Fruit fly (Drosophila melanogaster) whole organism: ENCODE measurements around the gene CG40485.

Experiments used
- CG8478 ChIP-seq: fragments of >200 bp; optimal IDR thresholded peaks from 2 replicates; lab custom pipeline; 2018; ENCODE audit warnings: inconsistent platforms
- Dll ChIP-seq: fragments of >200 bp; optimal IDR thresholded peaks from 2 replicates; lab custom pipeline; 2017
- EcR ChIP-seq, 2 experiments: fragments of >200 bp; optimal IDR thresholded peaks; 2 replicates each; lab custom pipeline; 2017; ENCODE audit warnings: missing biosample characterization in 2 of 2, missing genetic modification characterization in 2 of 2, missing genetic modification reagents in 2 of 2
- pan ChIP-seq: fragments of >200 bp; optimal IDR thresholded peaks from 2 replicates; lab custom pipeline; 2017
- psq ChIP-seq: fragments of >200 bp; optimal IDR thresholded peaks from 2 replicates; lab custom pipeline; 2017
- usp ChIP-seq: fragments of >200 bp; optimal IDR thresholded peaks from 2 replicates; lab custom pipeline; 2017; ENCODE audit warnings: missing biosample characterization, missing genetic modification characterization, mixed read lengths

The CG40485 gene

dm6 chrX:22962260-22962659 lies at the start of gene CG40485:
TSS of gene CG40485 (minus strand) at chrX:22962360.
- no peak for TF ChIP-seq usp (GFP tag; lab: Kevin White, UChicago)
- TF ChIP-seq Dll (lab: Kevin White, UChicago): no peak
- no peak for TF ChIP-seq EcR (GFP tag; optimal IDR thresholded peaks at IDR 0.05; lab: Kevin White, UChicago)
- TF ChIP-seq CG8478 (lab: Kevin White, UChicago): no peak
- no peak for TF ChIP-seq pan (lab: Kevin White, UChicago)
- TF ChIP-seq psq (lab: Kevin White, UChicago): no peak

- TF ChIP-seq usp (GFP tag; lab: Kevin White, UChicago) (no peak), Dll (lab: Kevin White, UChicago) (no peak), EcR (GFP tag; optimal IDR thresholded peaks at IDR 0.05; lab: Kevin White, UChicago) (no peak), CG8478 (lab: Kevin White, UChicago) (no peak), psq (lab: Kevin White, UChicago) (no peak), pan (lab: Kevin White, UChicago) (no peak)
Measured at dm6 chrX:23011859-23012258, 49.7 kb upstream of the CG40485 start.

dm6 chrX:23011203-23011602 lies 49.0 kb upstream of the CG40485 start, which contains the start of gene FucTC:
TSS of gene FucTC (minus strand) at chrX:23011303.
- TF ChIP-seq EcR (GFP tag; optimal IDR thresholded peaks at IDR 0.05; lab: Kevin White, UChicago) (no peak), psq (lab: Kevin White, UChicago) (no peak), pan (lab: Kevin White, UChicago) (no peak), Dll (lab: Kevin White, UChicago) (no peak), usp (GFP tag; lab: Kevin White, UChicago) (no peak)

- TF ChIP-seq psq (lab: Kevin White, UChicago) (no peak), EcR (GFP tag; optimal IDR thresholded peaks at IDR 0.05; lab: Kevin White, UChicago) (no peak), pan (lab: Kevin White, UChicago) (no peak), CG8478 (lab: Kevin White, UChicago) (no peak), usp (GFP tag; lab: Kevin White, UChicago) (no peak), Dll (lab: Kevin White, UChicago) (no peak)
Measured at dm6 chrX:23010651-23011050, 48.5 kb upstream of the CG40485 start.

dm6 chrX:23007399-23007798 lies 45.2 kb upstream of the CG40485 start:
- TF ChIP-seq psq (lab: Kevin White, UChicago) (no peak), usp (GFP tag; lab: Kevin White, UChicago) (no peak), pan (lab: Kevin White, UChicago) (no peak), Dll (lab: Kevin White, UChicago) (no peak), CG8478 (lab: Kevin White, UChicago) (no peak), EcR (GFP tag; optimal IDR thresholded peaks at IDR 0.05; lab: Kevin White, UChicago) (no peak)

- TF ChIP-seq CG8478 (lab: Kevin White, UChicago) (no peak), psq (lab: Kevin White, UChicago) (no peak)
Measured at dm6 chrX:23006925-23007324, 44.8 kb upstream of the CG40485 start.

dm6 chrX:23004598-23005469 lies 42.7 kb upstream of the CG40485 start, which contains the start of the genes stnA and stnB:
TSS of gene stnA (minus strand) at chrX:23004648.
TSS of gene stnB (minus strand) at chrX:23004648.
- TF ChIP-seq CG8478 (lab: Kevin White, UChicago): no peak
- no peak for TF ChIP-seq usp (GFP tag; lab: Kevin White, UChicago)
- TF ChIP-seq pan (lab: Kevin White, UChicago): no peak
- no peak for TF ChIP-seq Dll (lab: Kevin White, UChicago)
- TF ChIP-seq psq (lab: Kevin White, UChicago): no peak
- no peak for TF ChIP-seq EcR (GFP tag; optimal IDR thresholded peaks at IDR 0.05; lab: Kevin White, UChicago)

dm6 chrX:22981508-22981907 lies 19.3 kb upstream of the CG40485 start:
- TF ChIP-seq CG8478 (lab: Kevin White, UChicago) (no peak), Dll (lab: Kevin White, UChicago) (no peak), psq (lab: Kevin White, UChicago) (no peak), usp (GFP tag; lab: Kevin White, UChicago) (no peak), pan (lab: Kevin White, UChicago) (no peak), EcR (GFP tag; optimal IDR thresholded peaks at IDR 0.05; lab: Kevin White, UChicago) (no peak)

- no peak for TF ChIP-seq Dll (lab: Kevin White, UChicago)
- TF ChIP-seq usp (GFP tag; lab: Kevin White, UChicago): no peak
- TF ChIP-seq CG8478 (lab: Kevin White, UChicago): no peak
- TF ChIP-seq pan (lab: Kevin White, UChicago): no peak
- TF ChIP-seq EcR (GFP tag; optimal IDR thresholded peaks at IDR 0.05; lab: Kevin White, UChicago): no peak
- no peak for TF ChIP-seq psq (lab: Kevin White, UChicago)
Measured at dm6 chrX:22959991-22960390, 2.2 kb downstream of the CG40485 start, which contains the start of gene CG40486. TSS of gene CG40486 (minus strand) at chrX:22960091.

- TF ChIP-seq CG8478 (lab: Kevin White, UChicago) (no peak), pan (lab: Kevin White, UChicago) (no peak), Dll (lab: Kevin White, UChicago) (no peak), usp (GFP tag; lab: Kevin White, UChicago) (no peak), EcR (GFP tag; optimal IDR thresholded peaks at IDR 0.05; lab: Kevin White, UChicago) (no peak), psq (lab: Kevin White, UChicago) (no peak)
Measured at dm6 chrX:22945021-22945420, 17.1 kb downstream of the CG40485 start, which contains the start of gene Cnep1r1. TSS of gene Cnep1r1 (plus strand) at chrX:22945321.

dm6 chrX:22917886-22918285 lies 44.3 kb downstream of the CG40485 start:
- TF ChIP-seq CG8478 (lab: Kevin White, UChicago) (no peak), psq (lab: Kevin White, UChicago) (no peak), usp (GFP tag; lab: Kevin White, UChicago) (no peak), Dll (lab: Kevin White, UChicago) (no peak), pan (lab: Kevin White, UChicago) (no peak), EcR (GFP tag; optimal IDR thresholded peaks at IDR 0.05; lab: Kevin White, UChicago) (no peak)
